Worm (Caenorhabditis elegans) whole organism, early embryonic: ENCODE measurements around the gene lmtr-3.

Experiments
- B0310.2 ChIP-seq: sonication (generic microtip); optimal IDR thresholded peaks from 2 replicates; lab custom pipeline; 2016; ENCODE audit warnings: mild to moderate bottlenecking, missing genetic modification characterization, missing compliant biosample characterization
- aly-1 ChIP-seq: sonication (generic microtip); optimal IDR thresholded peaks from 2 replicates; lab custom pipeline; 2016; ENCODE audit warnings: missing genetic modification characterization, missing compliant biosample characterization
- ama-1 ChIP-seq: fragments of 150-350 bp; optimal IDR thresholded peaks from 2 replicates; lab custom pipeline; 2014
- ceh-13 ChIP-seq: fragments of 200-800 bp; sonication (Bioruptor generic); optimal IDR thresholded peaks from 2 replicates; lab custom pipeline; 2018; ENCODE audit warnings: mild to moderate bottlenecking, missing genetic modification characterization, missing compliant biosample characterization
- ceh-36 ChIP-seq: sonication (generic microtip); optimal IDR thresholded peaks from 2 replicates; lab custom pipeline; 2016; ENCODE audit warnings: missing genetic modification characterization, inconsistent platforms, missing compliant biosample characterization
- ets-7 ChIP-seq: sonication (generic microtip); optimal IDR thresholded peaks from 2 replicates; lab custom pipeline; 2016; ENCODE audit warnings: missing genotype, missing genetic modification characterization, missing compliant biosample characterization
- flt-1 ChIP-seq: fragments of 200-800 bp; sonication (Bioruptor generic); IDR thresholded peaks from 2 replicates; pipeline ENCODE4 v1.3.6; 2022; ENCODE audit warnings: missing genetic modification characterization, missing compliant biosample characterization
- hmbx-1 ChIP-seq: sonication (generic microtip); optimal IDR thresholded peaks from 2 replicates; lab custom pipeline; 2016; ENCODE audit warnings: mild to moderate bottlenecking, missing genetic modification characterization, missing compliant biosample characterization
- hmg-4 ChIP-seq: fragments of 200-800 bp; sonication (Bioruptor generic); optimal IDR thresholded peaks from 2 replicates; lab custom pipeline; 2018; ENCODE audit warnings: mild to moderate bottlenecking, missing genetic modification characterization, missing compliant biosample characterization
- scrt-1 ChIP-seq: fragments of 200-800 bp; sonication (Bioruptor generic); IDR thresholded peaks from 2 replicates; pipeline ENCODE4 v1.3.6; 2022; ENCODE audit warnings: missing genetic modification characterization, missing compliant biosample characterization
- sea-1 ChIP-seq: fragments of 200-800 bp; sonication (Bioruptor generic); conservative IDR thresholded peaks from 2 replicates; pipeline ENCODE4 v1.3.6; 2022; ENCODE audit warnings: missing genetic modification characterization, missing compliant biosample characterization
- tbx-11 ChIP-seq: fragments of 200-800 bp; sonication (Bioruptor generic); IDR thresholded peaks from 2 replicates; pipeline ENCODE4 v1.3.6; 2022; ENCODE audit warnings: missing genetic modification characterization, missing compliant biosample characterization
- tbx-37 ChIP-seq: fragments of 200-800 bp; sonication (Bioruptor generic); conservative IDR thresholded peaks from 2 replicates; pipeline ENCODE4 v1.3.6; 2022; ENCODE audit warnings: missing genetic modification reagents, missing genetic modification characterization, missing compliant biosample characterization
- tra-4 ChIP-seq: sonication (generic microtip); optimal IDR thresholded peaks from 2 replicates; lab custom pipeline; 2017; ENCODE audit warnings: missing genetic modification characterization, missing compliant biosample characterization

- TF ChIP-seq ceh-13 (GFP tag; lab: Kevin White, UChicago) = no peak
- TF ChIP-seq ama-1 (lab: Kevin White, UChicago) = no peak
- no peak for TF ChIP-seq tbx-37 (GFP tag; lab: Robert Waterston, UW)
- TF ChIP-seq hmbx-1 (tag; lab: Kevin White, UChicago) = no peak
- TF ChIP-seq sea-1 (GFP tag; lab: Robert Waterston, UW) = no peak
- no peak for TF ChIP-seq ets-7 (tag; lab: Kevin White, UChicago)
- TF ChIP-seq tra-4 (tag; lab: Kevin White, UChicago) = no peak
- no peak for TF ChIP-seq B0310.2 (tag; lab: Kevin White, UChicago)
- TF ChIP-seq hmg-4 (GFP tag; lab: Kevin White, UChicago) = no peak
- TF ChIP-seq tbx-11 (GFP tag; lab: Robert Waterston, UW) = no peak
- TF ChIP-seq ceh-36 = no peak
- no peak for TF ChIP-seq scrt-1
- TF ChIP-seq aly-1 (tag; lab: Kevin White, UChicago) = no peak
- no peak for TF ChIP-seq flt-1 (GFP tag; lab: Robert Waterston, UW)
Measured at ce11 chrV:11127197-11127596, 3.2 kb downstream of the lmtr-3 start, which contains the start of gene jmjd-5.
